Fruit fly (Drosophila melanogaster) whole organism, embryonic: Measurements from ENCODE around the gene CG1824.

ENCODE experiments used
- C15 ChIP-seq: fragments of 200-800 bp; sonication (Bioruptor generic); IDR thresholded peaks from 3 replicates; pipeline ENCODE4 v1.3.6; 2022; ENCODE audit warnings: missing biosample characterization, missing genetic modification characterization
- CG10267 ChIP-seq: fragments of 200-800 bp; sonication (Bioruptor generic); optimal IDR thresholded peaks from 2 replicates; lab custom pipeline; 2018; ENCODE audit warnings: missing biosample characterization, mild to moderate bottlenecking, missing genetic modification characterization, moderate library complexity
- CG10979 ChIP-seq: fragments of 200-800 bp; sonication (Bioruptor generic); optimal IDR thresholded peaks from 2 replicates; lab custom pipeline; 2018; ENCODE audit warnings: missing biosample characterization, mild to moderate bottlenecking, missing genetic modification characterization, moderate library complexity
- CG14965 ChIP-seq: fragments of 200-800 bp; sonication (Bioruptor generic); optimal IDR thresholded peaks from 2 replicates; lab custom pipeline; 2016; ENCODE audit warnings: missing biosample characterization, missing genetic modification characterization, borderline replicate concordance
- CG1603 ChIP-seq: fragments of 200-800 bp; sonication (Bioruptor generic); optimal IDR thresholded peaks from 2 replicates; lab custom pipeline; 2019; ENCODE audit warnings: missing biosample characterization, mild to moderate bottlenecking, missing genetic modification characterization, moderate library complexity
- CG16815 ChIP-seq: fragments of 200-800 bp; sonication (Bioruptor generic); optimal IDR thresholded peaks from 3 replicates; lab custom pipeline; 2017; ENCODE audit warnings: missing biosample characterization, mild to moderate bottlenecking, missing genetic modification characterization
- CG17385 ChIP-seq: fragments of 200-800 bp; sonication (Bioruptor generic); optimal IDR thresholded peaks from 3 replicates; lab custom pipeline; 2018; ENCODE audit warnings: missing biosample characterization, mild to moderate bottlenecking, missing genetic modification characterization
- CG17612 ChIP-seq: fragments of 200-800 bp; sonication (Bioruptor generic); IDR thresholded peaks from 2 replicates; pipeline ENCODE4 v1.3.6; 2022; ENCODE audit warnings: missing biosample characterization, missing genetic modification characterization
- CG2875 ChIP-seq: fragments of 200-800 bp; sonication (Bioruptor generic); optimal IDR thresholded peaks from 2 replicates; lab custom pipeline; 2017; ENCODE audit warnings: missing biosample characterization, mild to moderate bottlenecking, missing genetic modification characterization, missing genetic modification reagents
- CG31224 ChIP-seq: fragments of 200-800 bp; sonication (Bioruptor generic); IDR thresholded peaks from 2 replicates; pipeline ENCODE4 v1.3.6; 2022; ENCODE audit warnings: missing biosample characterization, missing genetic modification characterization
- CG31365 ChIP-seq: fragments of 200-800 bp; sonication (Bioruptor generic); optimal IDR thresholded peaks from 2 replicates; lab custom pipeline; 2018; ENCODE audit warnings: missing biosample characterization, mild to moderate bottlenecking, missing genetic modification characterization
- CG31388 ChIP-seq: fragments of 200-800 bp; sonication (Bioruptor generic); optimal IDR thresholded peaks from 2 replicates; lab custom pipeline; 2016; ENCODE audit warnings: missing biosample characterization, missing genetic modification characterization
- CG4328 ChIP-seq: fragments of 200-800 bp; sonication (Bioruptor generic); optimal IDR thresholded peaks from 3 replicates; lab custom pipeline; 2017; ENCODE audit warnings: missing biosample characterization, missing genetic modification reagents, missing genetic modification characterization
- CG4707 ChIP-seq: fragments of 200-800 bp; sonication (Bioruptor generic); optimal IDR thresholded peaks from 2 replicates; lab custom pipeline; 2018; ENCODE audit warnings: missing biosample characterization, mild to moderate bottlenecking, missing genetic modification characterization, moderate library complexity
- CG6765 ChIP-seq: fragments of 200-800 bp; sonication (Bioruptor generic); optimal IDR thresholded peaks from 3 replicates; lab custom pipeline; 2017; ENCODE audit warnings: missing biosample characterization, mild to moderate bottlenecking, missing genetic modification characterization
- CG7357 ChIP-seq: fragments of 200-800 bp; sonication (Bioruptor generic); IDR thresholded peaks from 3 replicates; pipeline ENCODE4 v1.3.6; 2022; ENCODE audit warnings: missing biosample characterization, missing genetic modification characterization
- CG7556 ChIP-seq: fragments of 200-800 bp; sonication (Bioruptor generic); optimal IDR thresholded peaks from 2 replicates; lab custom pipeline; 2017; ENCODE audit warnings: missing biosample characterization, mild to moderate bottlenecking, missing genetic modification characterization
- CG8478 ChIP-seq: fragments of >200 bp; optimal IDR thresholded peaks from 2 replicates; lab custom pipeline; 2018
- CG8944 ChIP-seq: fragments of 200-800 bp; sonication (Bioruptor generic); optimal IDR thresholded peaks from 3 replicates; lab custom pipeline; 2016; ENCODE audit warnings: missing biosample characterization, missing genetic modification characterization
- CG9437 ChIP-seq: fragments of 200-800 bp; sonication (Bioruptor generic); optimal IDR thresholded peaks from 2 replicates; lab custom pipeline; 2018; ENCODE audit warnings: missing biosample characterization, mild to moderate bottlenecking, missing genetic modification characterization
- CHES-1-like ChIP-seq: fragments of 200-800 bp; sonication (Bioruptor generic); optimal IDR thresholded peaks from 2 replicates; lab custom pipeline; 2016; ENCODE audit warnings: missing biosample characterization, missing genetic modification characterization
- CTCF ChIP-seq: fragments of 200-800 bp; sonication (Bioruptor generic); optimal IDR thresholded peaks from 2 replicates; lab custom pipeline; 2017; ENCODE audit warnings: missing biosample characterization, mild to moderate bottlenecking, missing genetic modification characterization, moderate library complexity
- CrebB ChIP-seq: fragments of 200-800 bp; sonication (Bioruptor generic); optimal IDR thresholded peaks from 3 replicates; lab custom pipeline; 2018; ENCODE audit warnings: missing biosample characterization, mild to moderate bottlenecking, missing genetic modification characterization
- Dref ChIP-seq: fragments of 200-800 bp; sonication (Bioruptor generic); IDR thresholded peaks from 2 replicates; pipeline ENCODE4 v1.3.6; 2022; ENCODE audit warnings: missing biosample characterization, missing genetic modification characterization
- E2f2 ChIP-seq: fragments of 200-800 bp; sonication (Bioruptor generic); IDR thresholded peaks from 2 replicates; pipeline ENCODE4 v1.3.6; 2022; ENCODE audit warnings: missing biosample characterization, missing genetic modification characterization
- ERR ChIP-seq: fragments of 200-800 bp; sonication (Bioruptor generic); optimal IDR thresholded peaks from 2 replicates; lab custom pipeline; 2016; ENCODE audit warnings: missing biosample characterization, missing genetic modification characterization
- HLH54F ChIP-seq: fragments of 200-800 bp; sonication (Bioruptor generic); optimal IDR thresholded peaks from 3 replicates; lab custom pipeline; 2016; ENCODE audit warnings: missing biosample characterization, missing genetic modification characterization
- Hr3 ChIP-seq: fragments of 200-800 bp; sonication (Bioruptor generic); optimal IDR thresholded peaks from 3 replicates; lab custom pipeline; 2016; ENCODE audit warnings: missing biosample characterization, missing genetic modification characterization
- Hr51 ChIP-seq, 2 experiments: fragments of 200-800 bp; sonication (Bioruptor generic); optimal IDR thresholded peaks; 2 replicates in 1 of 2; 3 replicates in 1 of 2; lab custom pipeline; 2016 to 2018; ENCODE audit warnings: missing biosample characterization in 2 of 2, missing genetic modification characterization in 2 of 2, mild to moderate bottlenecking in 1 of 2, moderate library complexity in 1 of 2
- NC2β ChIP-seq: fragments of 200-800 bp; sonication (Bioruptor generic); optimal IDR thresholded peaks from 2 replicates; lab custom pipeline; 2016; ENCODE audit warnings: missing biosample characterization, missing genetic modification characterization
- Ravus ChIP-seq: fragments of 200-800 bp; sonication (Bioruptor generic); IDR thresholded peaks from 2 replicates; pipeline ENCODE4 v1.3.6; 2022; ENCODE audit warnings: missing biosample characterization, missing genetic modification characterization
- Rfx ChIP-seq: fragments of 200-800 bp; sonication (Bioruptor generic); IDR thresholded peaks from 2 replicates; pipeline ENCODE4 v1.3.6; 2022; ENCODE audit warnings: missing biosample characterization, missing genetic modification characterization
- Spps ChIP-seq: fragments of 200-800 bp; sonication (Bioruptor generic); optimal IDR thresholded peaks from 2 replicates; lab custom pipeline; 2018; ENCODE audit warnings: missing biosample characterization, mild to moderate bottlenecking, missing genetic modification characterization
- bbx ChIP-seq: fragments of 200-800 bp; sonication (Bioruptor generic); IDR thresholded peaks from 2 replicates; pipeline ENCODE4 v1.3.6; 2022; ENCODE audit warnings: missing biosample characterization, missing genetic modification characterization; ENCODE audit not compliant: partially characterized antibody
- cad ChIP-seq: fragments of >200 bp; optimal IDR thresholded peaks from 2 replicates; lab custom pipeline; 2017; ENCODE audit warnings: missing biosample characterization, missing genetic modification characterization
- cato ChIP-seq: fragments of 200-800 bp; sonication (Bioruptor generic); optimal IDR thresholded peaks from 2 replicates; lab custom pipeline; 2016; ENCODE audit warnings: missing biosample characterization, missing genetic modification characterization, borderline replicate concordance
- ci ChIP-seq: fragments of 200-800 bp; sonication (Bioruptor generic); IDR thresholded peaks from 3 replicates; pipeline ENCODE4 v1.3.6; 2022; ENCODE audit warnings: missing biosample characterization, missing genetic modification characterization
- disco-r ChIP-seq: fragments of 200-800 bp; sonication (Bioruptor generic); optimal IDR thresholded peaks from 2 replicates; lab custom pipeline; 2016; ENCODE audit warnings: missing biosample characterization, missing genetic modification characterization
- dpn ChIP-seq, 2 experiments: fragments of 200-800 bp; sonication (Bioruptor generic); optimal IDR thresholded peaks; 3 replicates each; lab custom pipeline; 2016; ENCODE audit warnings: missing biosample characterization in 2 of 2, missing genetic modification characterization in 2 of 2
- ewg ChIP-seq: fragments of 200-800 bp; sonication (Bioruptor generic); optimal IDR thresholded peaks from 3 replicates; lab custom pipeline; 2017; ENCODE audit warnings: mild to moderate bottlenecking, missing biosample characterization, missing genetic modification reagents, missing genetic modification characterization
- fd64A ChIP-seq: fragments of 200-800 bp; sonication (Bioruptor generic); optimal IDR thresholded peaks from 3 replicates; lab custom pipeline; 2018; ENCODE audit warnings: missing biosample characterization, mild to moderate bottlenecking, missing genetic modification characterization
- fd96Cb ChIP-seq: fragments of 200-800 bp; sonication (Bioruptor generic); optimal IDR thresholded peaks from 2 replicates; lab custom pipeline; 2018; ENCODE audit warnings: missing biosample characterization, mild to moderate bottlenecking, missing genetic modification characterization, moderate library complexity
- ham ChIP-seq: fragments of 200-800 bp; sonication (Bioruptor generic); IDR thresholded peaks from 2 replicates; pipeline ENCODE4 v1.3.6; 2022; ENCODE audit warnings: missing biosample characterization, missing genetic modification characterization
- otp ChIP-seq: fragments of 200-800 bp; sonication (Bioruptor generic); IDR thresholded peaks from 3 replicates; pipeline ENCODE4, ENCODE4 v1.3.6; 2022; ENCODE audit warnings: missing biosample characterization, missing genetic modification characterization
- ro ChIP-seq: fragments of 200-800 bp; sonication (Bioruptor generic); IDR thresholded peaks from 2 replicates; pipeline ENCODE4 v1.3.6; 2022; ENCODE audit warnings: missing biosample characterization, missing genetic modification characterization
- row ChIP-seq: fragments of 200-800 bp; sonication (Bioruptor generic); IDR thresholded peaks from 3 replicates; pipeline ENCODE4 v1.3.6; 2022; ENCODE audit warnings: missing biosample characterization, missing genetic modification characterization
- salm ChIP-seq: fragments of 200-800 bp; sonication (Bioruptor generic); optimal IDR thresholded peaks from 2 replicates; lab custom pipeline; 2018; ENCODE audit warnings: missing biosample characterization, mild to moderate bottlenecking, missing genetic modification characterization
- sens-2 ChIP-seq: fragments of 200-800 bp; sonication (Bioruptor generic); IDR thresholded peaks from 2 replicates; pipeline ENCODE4 v1.3.6; 2022; ENCODE audit warnings: missing biosample characterization, missing genetic modification characterization
- sr ChIP-seq: fragments of 200-800 bp; sonication (Bioruptor generic); IDR thresholded peaks from 3 replicates; pipeline ENCODE4 v1.3.6; 2022; ENCODE audit warnings: missing biosample characterization, missing genetic modification characterization
- stwl ChIP-seq: fragments of 200-800 bp; sonication (Bioruptor generic); optimal IDR thresholded peaks from 3 replicates; lab custom pipeline; 2018; ENCODE audit warnings: missing biosample characterization, mild to moderate bottlenecking, missing genetic modification characterization, moderate library complexity
- wdn ChIP-seq: fragments of 200-800 bp; sonication (Bioruptor generic); IDR thresholded peaks from 2 replicates; pipeline ENCODE4 v1.3.6; 2022; ENCODE audit warnings: missing biosample characterization, missing genetic modification characterization
- z ChIP-seq: fragments of 200-800 bp; sonication (Bioruptor generic); IDR thresholded peaks from 3 replicates; pipeline ENCODE4 v1.3.6; 2022; ENCODE audit warnings: missing biosample characterization, missing genetic modification characterization

CG1824 gene

DNA sequence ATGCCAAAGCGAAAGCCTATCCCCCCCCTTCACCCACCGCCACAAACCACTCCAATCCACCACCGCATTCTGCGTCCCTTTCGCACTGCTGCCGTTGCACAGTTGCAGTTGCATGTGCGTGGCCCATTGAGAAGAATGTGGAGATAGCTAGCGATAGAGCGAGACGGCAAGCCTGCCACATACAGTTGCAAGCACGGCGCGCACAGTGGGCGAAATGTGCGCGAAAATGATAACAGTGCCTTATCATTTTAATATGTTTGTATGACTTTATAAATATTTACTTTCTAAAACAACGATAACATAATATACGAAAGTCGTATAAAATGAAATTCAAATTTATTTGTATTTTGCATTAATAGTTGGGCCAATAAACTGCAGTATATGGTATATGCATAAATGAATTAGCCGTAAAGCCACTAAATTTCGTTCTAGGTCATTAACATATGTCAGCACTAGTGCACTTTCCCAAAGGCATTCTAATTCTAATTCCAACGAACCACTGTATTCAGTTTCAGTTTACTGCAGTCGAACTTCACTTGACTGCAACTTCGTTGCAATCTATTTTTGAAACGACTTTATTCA, 19.5 kb downstream of the CG1824 start (continued):
- TF ChIP-seq CG10979 (tag; lab: Kevin White, UChicago) (peak; percentile 90), stwl (peak; percentile 4), disco-r (GFP tag; lab: Kevin White, UChicago) (peak; percentile 17), fd96Cb (peak; percentile 80), fd64A (GFP tag; lab: Kevin White, UChicago) (no peak), dpn (GFP tag; optimal IDR thresholded peaks at IDR 0.05; lab: Kevin White, UChicago) (peak; percentile 18 to 61), CG10267 (tag; lab: Kevin White, UChicago) (peak; percentile 68), CTCF (GFP tag; lab: Kevin White, UChicago) (no peak), CG9437 (GFP tag; lab: Kevin White, UChicago) (peak; percentile 55), CG2875 (peak; percentile 76), CG7357 (GFP tag; lab: Robert Waterston, UW) (peak; percentile 37; the same call in 1 of the 3 replicates), cad (no peak), ham (GFP tag; lab: Robert Waterston, UW) (no peak), otp (peak; percentile 62; the same call in 1 of the 3 replicates), CG1603 (tag; lab: Kevin White, UChicago) (peak; percentile 77), C15 (GFP tag; lab: Robert Waterston, UW) (no peak), CG31388 (GFP tag; lab: Kevin White, UChicago) (no peak), CG17612 (GFP tag; lab: Robert Waterston, UW) (no peak), ci (0 out of 3 replicates have a peak, but pooled peaks have one; percentile 45), CrebB (tag; lab: Kevin White, UChicago) (no peak), row (GFP tag; lab: Robert Waterston, UW) (peak; percentile 60), CG8944 (peak; percentile 9), E2f2 (GFP tag; lab: Robert Waterston, UW) (peak; percentile 18; the same call in 1 of the 2 replicates), Rfx (no peak), CG7556 (GFP tag; lab: Kevin White, UChicago) (peak; percentile 73), Hr3 (GFP tag; lab: Kevin White, UChicago) (peak; percentile 68), ewg (GFP tag; lab: Kevin White, UChicago) (peak; percentile 58), CG4328 (GFP tag; lab: Kevin White, UChicago) (no peak), wdn (no peak), CG31224 (GFP tag; lab: Robert Waterston, UW) (no peak), Dref (no peak), CG16815 (GFP tag; lab: Kevin White, UChicago) (peak; percentile 77), ERR (GFP tag; lab: Kevin White, UChicago) (no peak), CG6765 (GFP tag; lab: Kevin White, UChicago) (no peak), sr (no peak), NC2β (GFP tag; lab: Kevin White, UChicago) (peak; percentile 58), CHES-1-like (no peak), ro (GFP tag; lab: Robert Waterston, UW) (no peak; the same call in 1 of the 2 replicates), CG17385 (GFP tag; lab: Kevin White, UChicago) (peak; percentile 12), sens-2 (GFP tag; lab: Robert Waterston, UW) (no peak), CG8478 (lab: Kevin White, UChicago) (peak; percentile 80), Ravus (GFP tag; lab: Robert Waterston, UW) (no peak), CG4707 (GFP tag; lab: Kevin White, UChicago) (peak; percentile 77), bbx (no peak), HLH54F (peak; percentile 15), CG31365 (tag; lab: Kevin White, UChicago) (no peak), CG14965 (GFP tag; lab: Kevin White, UChicago) (no peak), Hr51 (GFP tag; optimal IDR thresholded peaks at IDR 0.05; lab: Kevin White, UChicago) (peak in 1 of 2 experiments; percentile 48), z (GFP tag; lab: Robert Waterston, UW) (no peak), salm (tag; lab: Kevin White, UChicago) (peak; percentile 32), Spps (tag; lab: Kevin White, UChicago) (peak; percentile 82), cato (GFP tag; lab: Kevin White, UChicago) (peak; percentile 34)
